Worm (Caenorhabditis elegans) whole organism, mixed stage, embryonic: ENCODE measurements around the gene srh-52.

Experiments
- M03D4.4 ChIP-seq: sonication (generic microtip); optimal IDR thresholded peaks from 2 replicates; lab custom pipeline; 2017; ENCODE audit warnings: mild to moderate bottlenecking, missing genetic modification characterization, missing compliant biosample characterization
- bed-3 ChIP-seq: fragments of 200-800 bp; sonication (Bioruptor generic); optimal IDR thresholded peaks from 3 replicates; lab custom pipeline; 2018; ENCODE audit warnings: mild to moderate bottlenecking, missing genetic modification characterization, moderate library complexity, missing compliant biosample characterization
- blmp-1 ChIP-seq: fragments of 150-350 bp; optimal IDR thresholded peaks from 2 replicates; lab custom pipeline; 2014; ENCODE audit warnings: missing biosample characterization, missing genetic modification characterization
- ceh-43 ChIP-seq: fragments of 200-800 bp; sonication (Bioruptor generic); optimal IDR thresholded peaks from 2 replicates; lab custom pipeline; 2018; ENCODE audit warnings: mild to moderate bottlenecking, missing genetic modification characterization, moderate library complexity, missing compliant biosample characterization
- ceh-83 ChIP-seq: fragments of 200-800 bp; sonication (Bioruptor generic); optimal IDR thresholded peaks from 2 replicates; lab custom pipeline; 2018; ENCODE audit warnings: mild to moderate bottlenecking, missing genetic modification characterization, missing compliant biosample characterization
- drap-1 ChIP-seq: fragments of 200-800 bp; sonication (Bioruptor generic); optimal IDR thresholded peaks from 3 replicates; lab custom pipeline; 2018; ENCODE audit warnings: mild to moderate bottlenecking, missing genetic modification characterization, missing compliant biosample characterization
- elt-3 ChIP-seq: fragments of 150-350 bp; optimal IDR thresholded peaks from 2 replicates; lab custom pipeline; 2014; ENCODE audit warnings: missing biosample characterization, missing genetic modification characterization
- flh-1 ChIP-seq: fragments of 200-800 bp; sonication (Bioruptor generic); optimal IDR thresholded peaks from 2 replicates; lab custom pipeline; 2018; ENCODE audit warnings: mild to moderate bottlenecking, missing genetic modification characterization, moderate library complexity, missing compliant biosample characterization
- ham-2 ChIP-seq: fragments of 200-800 bp; sonication (Bioruptor generic); optimal IDR thresholded peaks from 2 replicates; lab custom pipeline; 2018; ENCODE audit warnings: mild to moderate bottlenecking, missing genetic modification characterization, missing compliant biosample characterization
- lin-13 ChIP-seq: fragments of 150-350 bp; optimal IDR thresholded peaks from 2 replicates; lab custom pipeline; 2014; ENCODE audit warnings: missing biosample characterization, missing genetic modification characterization
- lsy-2 ChIP-seq: fragments of 150-350 bp; optimal IDR thresholded peaks from 2 replicates; lab custom pipeline; 2014; ENCODE audit warnings: missing biosample characterization, missing genetic modification characterization
- mab-5 ChIP-seq: fragments of 150-350 bp; optimal IDR thresholded peaks from 2 replicates; lab custom pipeline; 2014; ENCODE audit warnings: missing biosample characterization, missing genetic modification characterization
- mep-1 ChIP-seq: fragments of 150-350 bp; optimal IDR thresholded peaks from 2 replicates; lab custom pipeline; 2017; ENCODE audit warnings: missing biosample characterization, missing genetic modification reagents, missing genetic modification characterization, inconsistent platforms
- mls-2 ChIP-seq: sonication (generic microtip); optimal IDR thresholded peaks from 2 replicates; lab custom pipeline; 2016; ENCODE audit warnings: mild to moderate bottlenecking, missing genetic modification characterization, moderate library complexity, missing compliant biosample characterization
- nhr-12 ChIP-seq: fragments of 150-350 bp; optimal IDR thresholded peaks from 2 replicates; lab custom pipeline; 2014; ENCODE audit warnings: missing biosample characterization, missing genetic modification characterization
- nhr-2 ChIP-seq: fragments of 150-350 bp; optimal IDR thresholded peaks from 2 replicates; lab custom pipeline; 2014; ENCODE audit warnings: missing biosample characterization, missing genetic modification characterization
- nhr-237 ChIP-seq: fragments of 150-350 bp; optimal IDR thresholded peaks from 2 replicates; lab custom pipeline; 2014; ENCODE audit warnings: missing biosample characterization, missing genetic modification characterization
- nhr-76 ChIP-seq: sonication (generic microtip); optimal IDR thresholded peaks from 2 replicates; lab custom pipeline; 2017; ENCODE audit warnings: missing biosample characterization, missing genetic modification characterization
- pha-4 ChIP-seq: fragments of 150-350 bp; optimal IDR thresholded peaks from 2 replicates; lab custom pipeline; 2018; ENCODE audit warnings: missing biosample characterization, missing genetic modification reagents, missing genetic modification characterization
- snpc-4 ChIP-seq: fragments of 150-350 bp; optimal IDR thresholded peaks from 2 replicates; lab custom pipeline; 2014; ENCODE audit warnings: missing biosample characterization, missing genetic modification characterization
- tbx-8 ChIP-seq: fragments of 200-800 bp; sonication (Bioruptor generic); optimal IDR thresholded peaks from 2 replicates; lab custom pipeline; 2018; ENCODE audit warnings: mild to moderate bottlenecking, missing genetic modification characterization, moderate library complexity, missing compliant biosample characterization
- zip-8 ChIP-seq: fragments of 150-350 bp; optimal IDR thresholded peaks from 2 replicates; lab custom pipeline; 2014; ENCODE audit warnings: missing biosample characterization, missing genetic modification characterization

Gene srh-52

DNA sequence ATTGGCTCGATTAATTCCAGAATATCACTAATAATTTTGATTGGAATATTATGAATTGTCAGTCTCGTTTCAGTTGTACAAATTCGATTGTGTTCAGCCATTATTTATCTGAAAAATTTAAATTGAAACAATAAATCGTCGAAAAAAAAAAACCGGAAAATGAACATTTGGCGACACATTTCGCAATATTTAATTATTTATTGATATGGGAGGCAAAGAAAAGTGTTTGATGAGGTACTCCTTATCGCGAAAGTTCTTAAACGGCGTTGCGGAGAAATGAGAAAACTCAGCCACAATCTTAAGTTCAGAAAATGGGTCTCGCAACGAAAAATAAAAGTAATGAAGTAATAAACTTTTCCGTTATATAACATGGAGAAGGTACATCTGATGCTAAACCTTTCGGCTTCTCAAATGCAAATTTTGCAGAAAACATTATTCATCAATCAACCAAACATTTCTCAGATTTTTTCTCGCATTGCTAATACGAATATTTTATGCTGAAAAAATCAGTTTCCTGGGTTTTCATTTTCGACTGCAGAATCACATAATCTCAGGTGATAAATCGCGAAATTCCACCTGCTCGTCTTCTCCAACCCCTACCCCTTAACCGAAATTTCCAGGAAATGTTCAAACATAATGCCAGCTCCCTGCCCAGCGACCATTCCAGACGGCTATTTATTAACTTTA is 23.7 kb upstream of the srh-52 start, which contains the start of the genes T06E6.15 and sri-7:
Gene T06E6.15, minus strand, starts transcription at position 101 of the 687 bp plus-strand sequence.
Gene sri-7, plus strand, starts transcription at position 637 of the 687 bp plus-strand sequence.
- TF ChIP-seq ceh-83 (GFP tag; lab: Kevin White, UChicago) = no peak
- no peak for TF ChIP-seq blmp-1 (tag; lab: Kevin White, UChicago)
- TF ChIP-seq mab-5 (tag; lab: Kevin White, UChicago) = no peak
- no peak for TF ChIP-seq snpc-4
- no peak for TF ChIP-seq flh-1 (GFP tag; lab: Kevin White, UChicago)
- no peak for TF ChIP-seq lin-13
- TF ChIP-seq drap-1 (GFP tag; lab: Kevin White, UChicago) = no peak

DNA sequence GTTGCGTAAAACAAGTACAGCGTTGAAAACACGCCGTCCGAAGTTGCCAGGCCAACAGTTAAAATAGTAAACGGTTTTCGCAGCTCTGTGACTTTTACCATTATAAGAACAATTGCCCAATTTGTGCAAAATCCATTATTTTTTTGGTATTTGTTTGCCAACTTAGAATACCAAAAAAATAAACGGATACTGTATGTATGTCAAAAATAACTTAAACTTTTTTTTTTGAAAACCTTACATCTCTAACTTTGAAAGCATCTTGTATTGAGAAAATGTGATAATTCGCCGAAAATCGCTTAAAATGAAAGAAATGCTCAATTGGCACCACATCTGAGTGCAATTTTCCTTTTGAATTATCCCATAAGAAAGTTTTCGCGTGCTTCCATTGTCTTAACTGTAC is 22.6 kb upstream of the srh-52 start, which contains the start of gene fbxa-199:
Gene fbxa-199, minus strand, starts transcription at position 101 of the 400 bp plus-strand sequence.
- no peak for TF ChIP-seq ceh-43
- TF ChIP-seq elt-3 = no peak
- TF ChIP-seq mep-1 (tag; lab: Kevin White, UChicago) = no peak
- no peak for TF ChIP-seq lsy-2 (tag; lab: Kevin White, UChicago)
- TF ChIP-seq bed-3 (GFP tag; lab: Kevin White, UChicago) = no peak
- no peak for TF ChIP-seq M03D4.4 (tag; lab: Kevin White, UChicago)
- TF ChIP-seq pha-4 (tag; lab: Kevin White, UChicago) = no peak

DNA sequence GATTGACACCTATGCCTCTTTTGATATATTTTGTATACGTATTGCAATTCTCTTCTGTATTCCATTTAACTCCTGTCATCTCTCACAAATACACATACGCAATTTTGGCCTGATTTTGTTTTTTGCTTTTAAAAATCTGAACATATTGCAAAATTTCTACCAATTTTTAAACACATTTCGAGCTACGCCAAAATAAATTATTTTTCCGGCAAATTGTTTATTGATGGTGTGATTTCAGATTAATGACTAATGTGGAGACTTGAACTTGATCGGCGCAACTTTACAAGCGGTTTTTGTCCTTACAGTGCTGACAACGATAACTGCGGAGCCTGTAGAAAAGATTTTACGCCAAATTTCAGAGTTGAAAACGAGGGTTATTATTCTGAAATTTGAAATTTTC is 21.0 kb upstream of the srh-52 start:
- no peak for TF ChIP-seq blmp-1 (tag; lab: Kevin White, UChicago)

DNA sequence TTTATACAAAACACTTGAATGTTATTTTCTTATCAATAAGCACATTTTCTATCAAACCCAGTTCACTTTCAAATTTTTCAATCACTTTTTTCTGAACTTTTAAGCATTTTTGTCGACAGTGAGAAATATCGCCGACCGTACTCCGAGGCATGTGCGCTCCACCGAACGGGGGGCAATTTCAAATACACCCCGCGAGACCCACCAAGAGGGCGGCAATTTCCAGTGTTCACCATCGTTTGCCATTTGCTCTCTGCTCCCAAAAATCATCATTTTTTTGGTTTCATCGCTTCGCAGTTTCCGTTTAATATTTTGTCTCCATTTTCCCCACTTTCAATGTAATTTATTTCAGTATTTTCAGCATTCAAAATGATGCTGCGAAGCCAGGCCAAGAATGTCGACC is 19.2 kb upstream of the srh-52 start, which contains the start of gene cyb-3:
Gene cyb-3, plus strand, starts transcription at position 350 of the 400 bp plus-strand sequence.
- no peak for TF ChIP-seq tbx-8 (GFP tag; lab: Kevin White, UChicago)
- TF ChIP-seq elt-3 = no peak
- no peak for TF ChIP-seq ham-2 (GFP tag; lab: Kevin White, UChicago)
- peak; percentile 57 for TF ChIP-seq lsy-2 (tag; lab: Kevin White, UChicago)
- no peak for TF ChIP-seq mab-5 (tag; lab: Kevin White, UChicago)
- no peak for TF ChIP-seq nhr-12
- no peak for TF ChIP-seq nhr-237 (tag; lab: Kevin White, UChicago)

DNA sequence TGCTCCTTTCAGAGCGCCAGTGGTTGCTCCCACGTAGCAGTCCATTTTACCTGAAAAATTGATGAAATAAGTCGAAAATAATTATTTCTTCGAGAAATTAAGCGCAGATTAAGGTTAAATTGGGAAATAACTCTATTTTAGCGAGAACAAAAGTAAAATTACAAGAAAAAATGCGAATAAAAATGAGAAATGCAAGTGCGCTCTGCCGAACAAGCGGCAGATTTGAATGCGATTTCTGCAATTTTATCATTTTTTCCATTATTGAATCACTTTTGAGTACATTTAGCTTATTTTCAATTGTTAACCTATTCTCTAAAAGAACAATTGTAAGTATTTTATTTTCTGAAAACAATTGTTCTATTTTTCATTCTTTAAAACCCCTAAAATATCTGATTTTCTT is 18.8 kb upstream of the srh-52 start, which contains the start of gene T06E6.1:
Gene T06E6.1, minus strand, starts transcription at position 56 of the 400 bp plus-strand sequence.
- no peak for TF ChIP-seq drap-1 (GFP tag; lab: Kevin White, UChicago)

DNA sequence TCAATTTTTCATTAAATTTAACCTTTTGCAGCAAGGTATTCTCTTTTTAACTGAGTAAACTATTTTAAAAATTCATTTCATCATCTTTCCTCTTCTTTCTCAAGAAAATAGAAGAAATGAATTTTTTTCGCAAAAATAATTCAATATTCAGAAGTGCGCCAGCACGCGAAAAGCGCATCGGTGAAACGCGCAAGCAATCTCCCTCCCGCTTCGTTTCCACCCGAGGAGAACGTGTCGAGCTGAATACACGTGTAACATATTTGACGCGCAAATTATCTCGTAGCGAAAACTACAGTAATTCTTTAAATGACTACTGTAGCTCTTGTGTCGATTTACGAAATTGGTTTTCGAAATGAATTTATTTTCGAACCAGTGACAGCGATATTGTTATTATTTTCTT is 15.9 kb upstream of the srh-52 start:
- no peak for TF ChIP-seq mls-2
- TF ChIP-seq elt-3 = no peak
- no peak for TF ChIP-seq nhr-12
- TF ChIP-seq ham-2 (GFP tag; lab: Kevin White, UChicago) = no peak
- no peak for TF ChIP-seq M03D4.4 (tag; lab: Kevin White, UChicago)
- no peak for TF ChIP-seq bed-3 (GFP tag; lab: Kevin White, UChicago)

DNA sequence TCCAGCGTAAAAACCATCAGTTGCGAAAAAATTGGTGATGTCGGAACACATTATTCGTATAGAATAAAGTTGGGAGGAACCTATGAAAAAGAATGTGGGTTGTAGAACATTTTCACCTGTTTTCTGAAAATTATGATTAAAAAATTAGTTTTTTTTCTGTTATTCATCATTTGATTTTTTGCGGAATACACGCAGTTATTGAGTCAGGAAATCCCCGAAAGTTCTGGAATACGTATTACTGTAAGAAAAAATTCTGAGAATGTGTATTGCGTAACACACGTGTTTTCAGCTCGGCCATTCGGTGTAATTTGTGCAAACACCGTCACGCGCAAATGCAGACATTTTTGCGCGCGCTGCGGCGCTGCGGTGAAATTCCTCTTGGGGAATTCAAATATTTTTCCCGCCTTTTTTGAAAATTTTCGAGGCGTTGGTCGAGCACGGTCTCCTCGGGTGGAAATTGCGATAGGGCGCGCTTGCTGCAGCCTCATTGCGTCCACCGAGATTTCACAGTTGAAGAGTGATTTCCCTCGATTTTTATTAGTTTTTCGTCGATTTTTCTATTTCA is 12.8 kb upstream of the srh-52 start, which contains the start of gene srh-170:
Gene srh-170, minus strand, starts transcription at position 51 of the 565 bp plus-strand sequence.
- TF ChIP-seq pha-4 (tag; lab: Kevin White, UChicago) = no peak
- TF ChIP-seq zip-8 (tag; lab: Kevin White, UChicago) = peak; percentile 19

DNA sequence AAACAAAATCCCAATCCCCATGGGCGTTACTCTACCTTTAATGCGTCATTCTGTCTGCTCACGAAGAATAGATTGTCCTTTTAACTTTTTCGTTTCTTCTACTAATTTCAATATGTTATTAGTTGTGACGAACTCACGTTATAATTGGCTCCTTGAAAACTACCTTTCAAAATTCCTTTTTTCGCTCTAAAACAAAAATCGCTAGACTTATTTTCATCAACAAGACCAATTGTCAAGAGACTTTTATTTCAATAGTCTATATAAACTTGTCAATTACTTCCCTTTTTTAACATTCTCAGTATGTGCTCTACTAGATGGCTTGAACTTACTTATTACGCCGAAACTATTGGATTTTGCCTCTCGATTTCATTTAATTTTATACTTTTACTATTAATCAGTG is 8.6 kb upstream of the srh-52 start, which contains the start of gene str-102:
Gene str-102, plus strand, starts transcription at position 301 of the 400 bp plus-strand sequence.
- TF ChIP-seq zip-8 (tag; lab: Kevin White, UChicago) (no peak), mep-1 (tag; lab: Kevin White, UChicago) (no peak), nhr-76 (tag; lab: Kevin White, UChicago) (no peak), drap-1 (GFP tag; lab: Kevin White, UChicago) (no peak), nhr-12 (no peak), snpc-4 (no peak), nhr-2 (tag; lab: Kevin White, UChicago) (no peak)
- TF ChIP-seq, all 35 proteins: peak for 0
